Fruit fly (Drosophila melanogaster): Measurements from ENCODE around the gene ppk17.

Gene ppk17

DNA sequence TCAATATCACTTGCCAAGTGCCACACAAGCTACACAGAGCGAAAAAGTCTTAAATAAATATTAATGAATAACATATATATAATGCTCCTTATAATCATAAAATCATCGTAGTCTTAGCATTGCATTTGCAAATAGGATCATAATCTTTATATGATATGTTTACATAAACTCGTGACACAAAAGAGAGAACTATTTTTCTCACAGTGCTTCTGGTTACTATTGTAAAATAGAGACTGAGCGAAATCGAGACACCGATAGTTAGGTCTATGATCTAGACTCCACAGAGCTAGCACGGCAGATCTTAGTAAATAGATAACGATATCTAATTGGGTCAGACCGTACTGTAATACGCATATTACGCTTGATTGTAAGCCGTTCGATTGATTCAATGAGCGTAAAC is 50.7 kb downstream of the ppk17 start:
- TF ChIP-seq cnc (optimal IDR thresholded peaks at IDR 0.05) (no peak), ovo (GFP tag; optimal IDR thresholded peaks at IDR 0.05) (no peak), Clk (GFP tag; optimal IDR thresholded peaks at IDR 0.05) (no peak), tj (GFP tag; optimal IDR thresholded peaks at IDR 0.05) (peak; percentile 29), pad (GFP tag; optimal IDR thresholded peaks at IDR 0.05) (no peak), CG7045 (GFP tag; optimal IDR thresholded peaks at IDR 0.05) (peak; percentile 53), CG12768 (GFP tag; optimal IDR thresholded peaks at IDR 0.05) (no peak), CG33017 (tag; optimal IDR thresholded peaks at IDR 0.05) (peak; percentile 67), Hr96 (GFP tag; optimal IDR thresholded peaks at IDR 0.05) (no peak), cic (GFP tag; optimal IDR thresholded peaks at IDR 0.05) (no peak), CG14711 (tag; optimal IDR thresholded peaks at IDR 0.05) (no peak), CG7101 (tag; optimal IDR thresholded peaks at IDR 0.05) (peak; percentile 23), kay (GFP tag; ENCODE audit: borderline replicate concordance) (no peak), Mnt (GFP tag; optimal IDR thresholded peaks at IDR 0.05) (no peak), CG5204 (GFP tag; optimal IDR thresholded peaks at IDR 0.05) (peak; percentile 62), CG1620 (GFP tag; optimal IDR thresholded peaks at IDR 0.05) (no peak), CG11617 (GFP tag; optimal IDR thresholded peaks at IDR 0.05) (peak; percentile 38), toe (GFP tag; optimal IDR thresholded peaks at IDR 0.05) (no peak), Crg-1 (GFP tag; optimal IDR thresholded peaks at IDR 0.05) (no peak), bab1 (GFP tag; optimal IDR thresholded peaks at IDR 0.05) (no peak)

Measured in whole organism, adult.